Worm (Caenorhabditis elegans) whole organism, mixed stage, embryonic: ENCODE data around the gene F37C4.6.

ENCODE experiments used
- lsy-2 ChIP-seq: fragments of 150-350 bp; optimal IDR thresholded peaks from 2 replicates; lab custom pipeline; 2014; ENCODE audit warnings: missing biosample characterization, missing genetic modification characterization
- nhr-28 ChIP-seq: fragments of 150-350 bp; optimal IDR thresholded peaks from 2 replicates; lab custom pipeline; 2014; ENCODE audit warnings: missing biosample characterization, missing genetic modification characterization
- ztf-11 ChIP-seq: fragments of 150-350 bp; optimal IDR thresholded peaks from 2 replicates; lab custom pipeline; 2014; ENCODE audit warnings: missing biosample characterization, missing genetic modification characterization

- TF ChIP-seq ztf-11 (tag; lab: Kevin White, UChicago) (no peak), lsy-2 (tag; lab: Kevin White, UChicago) (no peak), nhr-28 (tag; lab: Kevin White, UChicago) (no peak)
Observed at ce11 chrIV:3864944-3865343, 13.2 kb downstream of the F37C4.6 start, which contains the start of gene aat-8.
